Fruit fly (Drosophila melanogaster) whole organism, wandering third instar larva: Measurements from ENCODE around the gene CG42399.

ENCODE experiments used
- CG32264 ChIP-seq: fragments of 200-800 bp; sonication (Bioruptor generic); optimal IDR thresholded peaks from 2 replicates; lab custom pipeline; 2016; ENCODE audit warnings: missing biosample characterization, missing genetic modification characterization
- Hr78 ChIP-seq: fragments of >200 bp; optimal IDR thresholded peaks from 2 replicates; lab custom pipeline; 2017; ENCODE audit warnings: missing biosample characterization, missing genetic modification characterization
- Hr83 ChIP-seq: fragments of 200-300 bp; sonication (Bioruptor generic); optimal IDR thresholded peaks from 2 replicates; lab custom pipeline; 2016; ENCODE audit warnings: missing biosample characterization, mild to moderate bottlenecking, missing genetic modification characterization, moderate library complexity; ENCODE audit not compliant: poor library complexity, severe bottlenecking
- Rel ChIP-seq, 2 experiments: fragments of 200-800 bp; sonication (Bioruptor generic) in 1 of 2; optimal IDR thresholded peaks; 2 replicates in 1 of 2; 3 replicates in 1 of 2; lab custom pipeline; 2016 to 2019; ENCODE audit warnings: mild to moderate bottlenecking in 2 of 2, missing biosample characterization in 2 of 2, missing genetic modification characterization in 2 of 2, moderate library complexity in 1 of 2
- Vsx2 ChIP-seq: fragments of 200-300, 225-300 bp; sonication (Bioruptor generic); optimal IDR thresholded peaks from 2 replicates; lab custom pipeline; 2018; ENCODE audit warnings: missing biosample characterization, missing genetic modification characterization; ENCODE audit not compliant: partially characterized antibody
- foxo ChIP-seq, 2 experiments: fragments of 200-800 bp; sonication (Bioruptor generic); optimal IDR thresholded peaks; 2 replicates in 1 of 2; 3 replicates in 1 of 2; lab custom pipeline; 2016 to 2017; ENCODE audit warnings: missing biosample characterization in 2 of 2, missing genetic modification characterization in 2 of 2
- rgr ChIP-seq: fragments of 200-800 bp; sonication (Bioruptor generic); optimal IDR thresholded peaks from 3 replicates; lab custom pipeline; 2016; ENCODE audit warnings: missing biosample characterization, mild to moderate bottlenecking, missing genetic modification characterization
- woc ChIP-seq: sonication (Bioruptor generic); optimal IDR thresholded peaks from 2 replicates; lab custom pipeline; 2016; ENCODE audit warnings: missing biosample characterization, mild to moderate bottlenecking, missing genetic modification characterization

DNA sequence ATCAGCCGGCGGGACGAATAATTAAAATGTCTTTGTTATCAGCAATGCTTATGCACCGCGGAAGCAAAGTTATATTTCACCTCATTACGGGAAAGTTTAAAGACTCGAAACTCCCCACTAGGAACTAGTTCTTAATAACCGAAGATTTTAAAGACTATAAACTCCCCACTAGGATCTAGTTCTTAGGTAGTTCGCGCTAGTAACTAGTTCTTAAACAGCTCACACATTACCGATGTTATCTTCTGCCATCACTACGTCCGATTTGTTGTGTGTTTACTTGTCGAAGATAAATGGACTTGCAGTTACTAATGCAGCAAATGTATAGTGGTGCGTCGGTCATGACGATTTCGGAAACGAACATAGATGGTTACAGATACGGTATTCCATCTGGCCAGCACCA lies 10.0 kb downstream of the CG42399 start, which contains the start of the genes CG31974 and CG11454:
- no peak for TF ChIP-seq Rel (GFP tag; optimal IDR thresholded peaks at IDR 0.05; lab: Kevin White, UChicago)
- TF ChIP-seq Rel (tag; optimal IDR thresholded peaks at IDR 0.05; lab: Kevin White, UChicago), result peak; percentile 41
- no peak for TF ChIP-seq Hr83
- TF ChIP-seq Vsx2, result no peak
- TF ChIP-seq foxo (GFP tag; optimal IDR thresholded peaks at IDR 0.05; lab: Kevin White, UChicago), result no peak
- TF ChIP-seq Hr78, result no peak
- TF ChIP-seq woc (GFP tag; lab: Kevin White, UChicago), result no peak
- no peak for TF ChIP-seq rgr (GFP tag; lab: Kevin White, UChicago)
- TF ChIP-seq CG32264 (GFP tag; lab: Kevin White, UChicago), result no peak
